ENCODE assay signal across 1 fruit fly cellular context in genomic region chr3R:24141013-24141592, dm6.
TF ChIP-seq lines count a peak whose summit lies in the region.

Kal1 (plus strand) TSS chr3R:24141395.

TF ChIP-seq in whole organism, embryonic, 481 proteins besides CTCF, POLR2A, EP300 and RAD21 (continued from another document):
- TF ChIP-seq Mrtf (GFP tag; IDR thresholded peaks at IDR 0.05; lab: Robert Waterston, UW) = peak; percentile 83
- peak; percentile 82 for TF ChIP-seq jing (GFP tag; optimal IDR thresholded peaks at IDR 0.05; lab: Kevin White, UChicago)
- TF ChIP-seq Asciz (GFP tag; optimal IDR thresholded peaks at IDR 0.05; lab: Kevin White, UChicago) = peak; percentile 96
- peak; percentile 90 for TF ChIP-seq org-1 (GFP tag; optimal IDR thresholded peaks at IDR 0.05; lab: Kevin White, UChicago)
- peak; percentile 87 for TF ChIP-seq sqz (GFP tag; optimal IDR thresholded peaks at IDR 0.05; lab: Kevin White, UChicago)
- TF ChIP-seq dmrt11E (tag; optimal IDR thresholded peaks at IDR 0.05; lab: Kevin White, UChicago) = peak; percentile 93
- peak; percentile 89 for TF ChIP-seq Atf6 (GFP tag; IDR thresholded peaks at IDR 0.05; lab: Robert Waterston, UW)
- peak; percentile 71 for TF ChIP-seq Dbx (GFP tag; IDR thresholded peaks at IDR 0.05; lab: Robert Waterston, UW)
- TF ChIP-seq sug (tag; optimal IDR thresholded peaks at IDR 0.05; lab: Kevin White, UChicago) = peak; percentile 54
- peak; percentile 63 for TF ChIP-seq TFAM (GFP tag; optimal IDR thresholded peaks at IDR 0.05; lab: Kevin White, UChicago)
- TF ChIP-seq tup (GFP tag; optimal IDR thresholded peaks at IDR 0.05; lab: Kevin White, UChicago) = peak; percentile 56
- peak in 1 of 2 experiments; percentile 44 for TF ChIP-seq Trl (optimal IDR thresholded peaks at IDR 0.05; lab: Kevin White, UChicago)
- TF ChIP-seq Trl (GFP tag; optimal IDR thresholded peaks at IDR 0.05; lab: Kevin White, UChicago) = no peak
- peak; percentile 74 for TF ChIP-seq Usf (GFP tag; optimal IDR thresholded peaks at IDR 0.05; lab: Kevin White, UChicago)
- TF ChIP-seq CG17802 (tag; optimal IDR thresholded peaks at IDR 0.05; lab: Kevin White, UChicago) = peak; percentile 65
- TF ChIP-seq br (optimal IDR thresholded peaks at IDR 0.05; lab: Kevin White, UChicago) = no peak
- TF ChIP-seq CG17328 (GFP tag; IDR thresholded peaks at IDR 0.05; lab: Robert Waterston, UW) = peak; percentile 95
- TF ChIP-seq CG6272 (GFP tag; IDR thresholded peaks at IDR 0.05; lab: Robert Waterston, UW) = peak; percentile 89
- TF ChIP-seq gcm (GFP tag; optimal IDR thresholded peaks at IDR 0.05; lab: Kevin White, UChicago) = peak; percentile 95
- TF ChIP-seq CG18599 (GFP tag; optimal IDR thresholded peaks at IDR 0.05; lab: Kevin White, UChicago) = peak; percentile 92
- peak; percentile 61 for TF ChIP-seq YL-1 (GFP tag; optimal IDR thresholded peaks at IDR 0.05; lab: Kevin White, UChicago)
- peak; percentile 86 for TF ChIP-seq CG6854 (GFP tag; optimal IDR thresholded peaks at IDR 0.05; lab: Kevin White, UChicago)
- no peak for TF ChIP-seq CG8944 (GFP tag; optimal IDR thresholded peaks at IDR 0.05; lab: Kevin White, UChicago)
- peak; percentile 62 for TF ChIP-seq kay (GFP tag; optimal IDR thresholded peaks at IDR 0.05; lab: Kevin White, UChicago)
- peak; percentile 23; the same call in 1 of the 2 replicates for TF ChIP-seq CG13287 (GFP tag; IDR thresholded peaks at IDR 0.05; lab: Robert Waterston, UW; ENCODE audit: partially characterized antibody)
- peak; percentile 96 for TF ChIP-seq gem (tag; optimal IDR thresholded peaks at IDR 0.05; lab: Kevin White, UChicago)
- TF ChIP-seq Bgb (GFP tag; IDR thresholded peaks at IDR 0.05; lab: Robert Waterston, UW; ENCODE audit: partially characterized antibody) = no peak
- TF ChIP-seq Xrp1 (GFP tag; IDR thresholded peaks at IDR 0.05; lab: Robert Waterston, UW) = peak; percentile 97
- peak; percentile 89 for TF ChIP-seq CG14710 (tag; optimal IDR thresholded peaks at IDR 0.05; lab: Kevin White, UChicago)
- TF ChIP-seq lola (GFP tag; optimal IDR thresholded peaks at IDR 0.05; lab: Kevin White, UChicago) = peak in 1 of 3 experiments; percentile 90
- TF ChIP-seq zen (tag; optimal IDR thresholded peaks at IDR 0.05; lab: Kevin White, UChicago) = peak; percentile 81
- no peak for TF ChIP-seq bigmax (GFP tag; optimal IDR thresholded peaks at IDR 0.05; lab: Kevin White, UChicago)
- peak; percentile 54 for TF ChIP-seq Sry-β (GFP tag; optimal IDR thresholded peaks at IDR 0.05; lab: Kevin White, UChicago)
- TF ChIP-seq sima (GFP tag; optimal IDR thresholded peaks at IDR 0.05; lab: Kevin White, UChicago) = no peak
- peak; percentile 90 for TF ChIP-seq croc (GFP tag; conservative IDR thresholded peaks at IDR 0.05; lab: Robert Waterston, UW)
- peak; percentile 57 for TF ChIP-seq ac (GFP tag; optimal IDR thresholded peaks at IDR 0.05; lab: Kevin White, UChicago)
- peak; percentile 98 for TF ChIP-seq bsh (GFP tag; optimal IDR thresholded peaks at IDR 0.05; lab: Kevin White, UChicago)
- peak; percentile 81 for TF ChIP-seq HmgZ (tag; optimal IDR thresholded peaks at IDR 0.05; lab: Kevin White, UChicago)
- TF ChIP-seq bab2 (GFP tag; optimal IDR thresholded peaks at IDR 0.05; lab: Kevin White, UChicago) = peak; percentile 24
- no peak for TF ChIP-seq Tbp (GFP tag; optimal IDR thresholded peaks at IDR 0.05; lab: Kevin White, UChicago)
- TF ChIP-seq ssp (GFP tag; IDR thresholded peaks at IDR 0.05; lab: Robert Waterston, UW) = peak; percentile 76
- peak; percentile 91 for TF ChIP-seq CG6689 (GFP tag; IDR thresholded peaks at IDR 0.05; lab: Robert Waterston, UW)
- TF ChIP-seq CG42726 (GFP tag; IDR thresholded peaks at IDR 0.05; lab: Robert Waterston, UW; ENCODE audit: partially characterized antibody) = no peak
- peak; percentile 80 for TF ChIP-seq slbo (GFP tag; IDR thresholded peaks at IDR 0.05; lab: Robert Waterston, UW)
- TF ChIP-seq CG12155 (GFP tag; optimal IDR thresholded peaks at IDR 0.05; lab: Kevin White, UChicago) = peak; percentile 73
- TF ChIP-seq CG34376 (GFP tag; optimal IDR thresholded peaks at IDR 0.05; lab: Kevin White, UChicago) = peak; percentile 6
- TF ChIP-seq Aef1 (GFP tag; IDR thresholded peaks at IDR 0.05; lab: Robert Waterston, UW) = peak; percentile 82
- TF ChIP-seq HHEX (GFP tag; optimal IDR thresholded peaks at IDR 0.05; lab: Kevin White, UChicago) = peak; percentile 91
- TF ChIP-seq CG13296 (GFP tag; optimal IDR thresholded peaks at IDR 0.05; lab: Kevin White, UChicago) = peak; percentile 88
- TF ChIP-seq CG16813 (GFP tag; IDR thresholded peaks at IDR 0.05; lab: Robert Waterston, UW; ENCODE audit: partially characterized antibody) = no peak
- no peak for TF ChIP-seq Kr (GFP tag; optimal IDR thresholded peaks at IDR 0.05; lab: Kevin White, UChicago)
- no peak for TF ChIP-seq lov (optimal IDR thresholded peaks at IDR 0.05; lab: Kevin White, UChicago)
- peak; percentile 90 for TF ChIP-seq lov (GFP tag; IDR thresholded peaks at IDR 0.05; lab: Robert Waterston, UW)
- peak; percentile 39 for TF ChIP-seq Camta (GFP tag; optimal IDR thresholded peaks at IDR 0.05; lab: Kevin White, UChicago)
- TF ChIP-seq CG10274 (GFP tag; optimal IDR thresholded peaks at IDR 0.05; lab: Kevin White, UChicago) = peak; percentile 66
- peak; percentile 9 for TF ChIP-seq CG4854 (GFP tag; optimal IDR thresholded peaks at IDR 0.05; lab: Kevin White, UChicago)
- TF ChIP-seq Hand (GFP tag; optimal IDR thresholded peaks at IDR 0.05; lab: Kevin White, UChicago) = peak; percentile 73
- TF ChIP-seq Dek (tag; optimal IDR thresholded peaks at IDR 0.05; lab: Kevin White, UChicago) = peak; percentile 61
- TF ChIP-seq CG13123 (GFP tag; optimal IDR thresholded peaks at IDR 0.05; lab: Kevin White, UChicago) = peak; percentile 72
- peak; percentile 88 for TF ChIP-seq CG4820 (GFP tag; optimal IDR thresholded peaks at IDR 0.05; lab: Kevin White, UChicago)
- no peak for TF ChIP-seq pnt (GFP tag; optimal IDR thresholded peaks at IDR 0.05; lab: Kevin White, UChicago)
- no peak for TF ChIP-seq B-H2 (GFP tag; optimal IDR thresholded peaks at IDR 0.05; lab: Kevin White, UChicago)
- TF ChIP-seq Hey (tag; optimal IDR thresholded peaks at IDR 0.05; lab: Kevin White, UChicago) = no peak
- no peak for TF ChIP-seq Mes4 (GFP tag; optimal IDR thresholded peaks at IDR 0.05; lab: Kevin White, UChicago)
- peak; percentile 87 for TF ChIP-seq CG5953 (GFP tag; IDR thresholded peaks at IDR 0.05; lab: Robert Waterston, UW)
- TF ChIP-seq bbx (GFP tag; IDR thresholded peaks at IDR 0.05; lab: Robert Waterston, UW; ENCODE audit: partially characterized antibody) = no peak
- no peak for TF ChIP-seq eve (GFP tag; optimal IDR thresholded peaks at IDR 0.05; lab: Kevin White, UChicago)
- peak; percentile 77 for TF ChIP-seq CG15514 (GFP tag; optimal IDR thresholded peaks at IDR 0.05; lab: Kevin White, UChicago)
- TF ChIP-seq gcm2 (GFP tag; optimal IDR thresholded peaks at IDR 0.05; lab: Kevin White, UChicago) = peak; percentile 35
- TF ChIP-seq CG1832 (GFP tag; optimal IDR thresholded peaks at IDR 0.05; lab: Kevin White, UChicago) = peak; percentile 9
- no peak for TF ChIP-seq CG9609 (GFP tag; optimal IDR thresholded peaks at IDR 0.05; lab: Kevin White, UChicago)
- TF ChIP-seq D19B (GFP tag; optimal IDR thresholded peaks at IDR 0.05; lab: Kevin White, UChicago) = peak; percentile 30
- TF ChIP-seq Mad (GFP tag; optimal IDR thresholded peaks at IDR 0.05; lab: Kevin White, UChicago) = peak; percentile 22
- peak; percentile 81 for TF ChIP-seq CG30431 (GFP tag; optimal IDR thresholded peaks at IDR 0.05; lab: Kevin White, UChicago)
- peak in 1 of 3 experiments; percentile 90 for TF ChIP-seq Stat92E (GFP tag; optimal IDR thresholded peaks at IDR 0.05; lab: Kevin White, UChicago)
- TF ChIP-seq CG14965 (GFP tag; optimal IDR thresholded peaks at IDR 0.05; lab: Kevin White, UChicago; ENCODE audit: borderline replicate concordance) = no peak
- TF ChIP-seq Doc3 (GFP tag; IDR thresholded peaks at IDR 0.05; lab: Robert Waterston, UW; ENCODE audit: partially characterized antibody) = no peak
- TF ChIP-seq mirr (GFP tag; optimal IDR thresholded peaks at IDR 0.05; lab: Kevin White, UChicago) = no peak
- TF ChIP-seq ERR (GFP tag; optimal IDR thresholded peaks at IDR 0.05; lab: Kevin White, UChicago) = no peak
- TF ChIP-seq B-H1 (GFP tag; IDR thresholded peaks at IDR 0.05; lab: Robert Waterston, UW) = peak; percentile 80
- peak; percentile 98 for TF ChIP-seq ci (GFP tag; IDR thresholded peaks at IDR 0.05; lab: Robert Waterston, UW)
- TF ChIP-seq Spps (tag; optimal IDR thresholded peaks at IDR 0.05; lab: Kevin White, UChicago) = peak; percentile 94
- TF ChIP-seq Dad (GFP tag; optimal IDR thresholded peaks at IDR 0.05; lab: Kevin White, UChicago) = peak; percentile 7
- peak; percentile 62 for TF ChIP-seq Lim3 (GFP tag; IDR thresholded peaks at IDR 0.05; lab: Robert Waterston, UW)
- peak; percentile 51 for TF ChIP-seq sd (tag; optimal IDR thresholded peaks at IDR 0.05; lab: Kevin White, UChicago)
- TF ChIP-seq hbn (GFP tag; IDR thresholded peaks at IDR 0.05; lab: Robert Waterston, UW; ENCODE audit: partially characterized antibody) = no peak
- peak; percentile 71 for TF ChIP-seq Deaf1 (tag; optimal IDR thresholded peaks at IDR 0.05; lab: Kevin White, UChicago)
- peak; percentile 69; the same call in 1 of the 3 replicates for TF ChIP-seq CG11456 (GFP tag; IDR thresholded peaks at IDR 0.05; lab: Robert Waterston, UW)
- TF ChIP-seq CG8290 (GFP tag; optimal IDR thresholded peaks at IDR 0.05; lab: Kevin White, UChicago) = peak; percentile 78
- peak in 1 of 2 experiments; percentile 66 for TF ChIP-seq CG8290 (tag; optimal IDR thresholded peaks at IDR 0.05; lab: Kevin White, UChicago)
- TF ChIP-seq Hr78 (GFP tag; optimal IDR thresholded peaks at IDR 0.05; lab: Kevin White, UChicago) = peak in 1 of 2 experiments; percentile 82
- TF ChIP-seq CG10267 (tag; optimal IDR thresholded peaks at IDR 0.05; lab: Kevin White, UChicago) = peak; percentile 91
- no peak for TF ChIP-seq fru (optimal IDR thresholded peaks at IDR 0.05; lab: Kevin White, UChicago)
- peak; percentile 66 for TF ChIP-seq CG10543 (GFP tag; optimal IDR thresholded peaks at IDR 0.05; lab: Kevin White, UChicago)
- TF ChIP-seq CG4617 (GFP tag; optimal IDR thresholded peaks at IDR 0.05; lab: Kevin White, UChicago; ENCODE audit: borderline replicate concordance) = peak; percentile 65
- TF ChIP-seq scrt (GFP tag; optimal IDR thresholded peaks at IDR 0.05; lab: Kevin White, UChicago) = peak; percentile 82
